Worm (Caenorhabditis elegans): ENCODE results near the gene ugt-18.
A peak's percentile ranks its signal among the peaks of the same experiment; 100 is the strongest.

ce11 chrV:12819792-12820453, at the start of gene ugt-18, which contains the start of gene ZC443.4:
- TF ChIP-seq unc-62 (GFP tag; optimal IDR thresholded peaks at IDR 0.05 in 1 of 2) (peak in 1 of 2 experiments; percentile 63), unc-62 (tag; optimal IDR thresholded peaks at IDR 0.05) (no peak), nhr-76 (tag; optimal IDR thresholded peaks at IDR 0.05) (no peak), T20F7.1 (GFP tag; optimal IDR thresholded peaks at IDR 0.05) (no peak), R02D3.7 (tag; optimal IDR thresholded peaks at IDR 0.05) (no peak), hlh-30 (tag; optimal IDR thresholded peaks at IDR 0.05; ENCODE audit: insufficient read depth) (no peak)

Measured in whole organism, L4 larva.